Worm (Caenorhabditis elegans): ENCODE results near the gene B0250.18.

- TF ChIP-seq nhr-11 (tag; optimal IDR thresholded peaks at IDR 0.05), result no peak
- TF ChIP-seq ttx-3 (tag; optimal IDR thresholded peaks at IDR 0.05), result no peak
- no peak for TF ChIP-seq pqm-1 (tag; optimal IDR thresholded peaks at IDR 0.05)
Observed at ce11 chrV:20423428-20423827, 37.3 kb downstream of the B0250.18 start.
